Fruit fly (Drosophila melanogaster): ENCODE results near the gene Aptx.

DNA sequence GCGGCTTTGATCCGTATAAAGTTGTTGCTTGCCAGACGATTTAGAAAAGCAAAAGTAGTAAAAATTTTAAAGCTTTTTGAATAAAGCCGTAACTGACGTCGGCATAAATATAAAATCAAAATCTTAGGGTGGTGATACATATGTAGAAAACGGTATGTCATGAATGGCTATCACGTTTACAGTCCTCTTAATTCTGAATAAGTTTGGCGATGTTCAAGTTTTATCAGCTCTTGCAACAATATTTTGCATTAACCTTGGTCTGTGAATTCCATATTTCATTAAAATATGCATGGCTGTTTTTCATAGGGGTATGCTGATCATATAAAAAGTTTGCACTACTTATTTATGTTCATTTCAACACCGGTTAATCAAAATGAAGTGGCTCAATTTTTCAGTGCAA is 5.3 kb downstream of the Aptx start, which contains the start of gene CG11626:
- TF ChIP-seq Sin3A (optimal IDR thresholded peaks at IDR 0.05): no peak
- TF ChIP-seq psq (optimal IDR thresholded peaks at IDR 0.05): no peak
- TF ChIP-seq h (optimal IDR thresholded peaks at IDR 0.05): no peak
- TF ChIP-seq Myc (optimal IDR thresholded peaks at IDR 0.05): no peak
- no peak for TF ChIP-seq insv (optimal IDR thresholded peaks at IDR 0.05)

Data from Kc167 (cell line).